Worm (Caenorhabditis elegans) whole organism, mixed stage, embryonic: Measurements from ENCODE around the gene rgs-9.

Experiments used
- M03D4.4 ChIP-seq: sonication (generic microtip); optimal IDR thresholded peaks from 2 replicates; lab custom pipeline; 2017; ENCODE audit warnings: mild to moderate bottlenecking, missing genetic modification characterization, missing compliant biosample characterization
- bed-3 ChIP-seq: fragments of 200-800 bp; sonication (Bioruptor generic); optimal IDR thresholded peaks from 3 replicates; lab custom pipeline; 2018; ENCODE audit warnings: mild to moderate bottlenecking, missing genetic modification characterization, moderate library complexity, missing compliant biosample characterization
- blmp-1 ChIP-seq: fragments of 150-350 bp; optimal IDR thresholded peaks from 2 replicates; lab custom pipeline; 2014; ENCODE audit warnings: missing biosample characterization, missing genetic modification characterization
- ceh-39 ChIP-seq: fragments of 150-350 bp; optimal IDR thresholded peaks from 2 replicates; lab custom pipeline; 2014; ENCODE audit warnings: missing biosample characterization, missing genetic modification characterization
- ceh-43 ChIP-seq: fragments of 200-800 bp; sonication (Bioruptor generic); optimal IDR thresholded peaks from 2 replicates; lab custom pipeline; 2018; ENCODE audit warnings: mild to moderate bottlenecking, missing genetic modification characterization, moderate library complexity, missing compliant biosample characterization
- ceh-83 ChIP-seq: fragments of 200-800 bp; sonication (Bioruptor generic); optimal IDR thresholded peaks from 2 replicates; lab custom pipeline; 2018; ENCODE audit warnings: mild to moderate bottlenecking, missing genetic modification characterization, missing compliant biosample characterization
- ces-1 ChIP-seq: fragments of 150-350 bp; optimal IDR thresholded peaks from 2 replicates; lab custom pipeline; 2014; ENCODE audit warnings: missing biosample characterization, missing genetic modification reagents, missing genetic modification characterization
- cnd-1 ChIP-seq: fragments of 200-800 bp; sonication (Bioruptor generic); optimal IDR thresholded peaks from 2 replicates; lab custom pipeline; 2018; ENCODE audit warnings: mild to moderate bottlenecking, missing genetic modification characterization, missing compliant biosample characterization
- drap-1 ChIP-seq: fragments of 200-800 bp; sonication (Bioruptor generic); optimal IDR thresholded peaks from 3 replicates; lab custom pipeline; 2018; ENCODE audit warnings: mild to moderate bottlenecking, missing genetic modification characterization, missing compliant biosample characterization
- elt-1 ChIP-seq: sonication (generic microtip); optimal IDR thresholded peaks from 2 replicates; lab custom pipeline; 2017; ENCODE audit warnings: missing genetic modification characterization, mild to moderate bottlenecking, missing compliant biosample characterization, antibody characterized with exemption, moderate library complexity, borderline replicate concordance; ENCODE audit not compliant: insufficient read depth
- elt-3 ChIP-seq: fragments of 150-350 bp; optimal IDR thresholded peaks from 2 replicates; lab custom pipeline; 2014; ENCODE audit warnings: missing biosample characterization, missing genetic modification characterization
- flh-1 ChIP-seq: fragments of 200-800 bp; sonication (Bioruptor generic); optimal IDR thresholded peaks from 2 replicates; lab custom pipeline; 2018; ENCODE audit warnings: mild to moderate bottlenecking, missing genetic modification characterization, moderate library complexity, missing compliant biosample characterization
- ham-2 ChIP-seq: fragments of 200-800 bp; sonication (Bioruptor generic); optimal IDR thresholded peaks from 2 replicates; lab custom pipeline; 2018; ENCODE audit warnings: mild to moderate bottlenecking, missing genetic modification characterization, missing compliant biosample characterization
- hlh-1 ChIP-seq: fragments of 150-350 bp; optimal IDR thresholded peaks from 2 replicates; lab custom pipeline; 2014; ENCODE audit warnings: missing biosample characterization, missing genetic modification reagents, missing genetic modification characterization
- lin-13 ChIP-seq: fragments of 150-350 bp; optimal IDR thresholded peaks from 2 replicates; lab custom pipeline; 2014; ENCODE audit warnings: missing biosample characterization, missing genetic modification characterization
- lin-32 ChIP-seq: fragments of 200-800 bp; sonication (Bioruptor generic); optimal IDR thresholded peaks from 2 replicates; lab custom pipeline; 2018; ENCODE audit warnings: mild to moderate bottlenecking, missing genetic modification characterization, missing compliant biosample characterization
- lsy-2 ChIP-seq: fragments of 150-350 bp; optimal IDR thresholded peaks from 2 replicates; lab custom pipeline; 2014; ENCODE audit warnings: missing biosample characterization, missing genetic modification characterization
- mep-1 ChIP-seq: fragments of 150-350 bp; optimal IDR thresholded peaks from 2 replicates; lab custom pipeline; 2017; ENCODE audit warnings: missing biosample characterization, missing genetic modification reagents, missing genetic modification characterization, inconsistent platforms
- mls-2 ChIP-seq: sonication (generic microtip); optimal IDR thresholded peaks from 2 replicates; lab custom pipeline; 2016; ENCODE audit warnings: mild to moderate bottlenecking, missing genetic modification characterization, moderate library complexity, missing compliant biosample characterization
- nhr-12 ChIP-seq: fragments of 150-350 bp; optimal IDR thresholded peaks from 2 replicates; lab custom pipeline; 2014; ENCODE audit warnings: missing biosample characterization, missing genetic modification characterization
- nhr-2 ChIP-seq: fragments of 150-350 bp; optimal IDR thresholded peaks from 2 replicates; lab custom pipeline; 2014; ENCODE audit warnings: missing biosample characterization, missing genetic modification characterization
- nhr-237 ChIP-seq: fragments of 150-350 bp; optimal IDR thresholded peaks from 2 replicates; lab custom pipeline; 2014; ENCODE audit warnings: missing biosample characterization, missing genetic modification characterization
- nhr-28 ChIP-seq: fragments of 150-350 bp; optimal IDR thresholded peaks from 2 replicates; lab custom pipeline; 2014; ENCODE audit warnings: missing biosample characterization, missing genetic modification characterization
- nhr-76 ChIP-seq: sonication (generic microtip); optimal IDR thresholded peaks from 2 replicates; lab custom pipeline; 2017; ENCODE audit warnings: missing biosample characterization, missing genetic modification characterization
- pha-4 ChIP-seq: fragments of 150-350 bp; optimal IDR thresholded peaks from 2 replicates; lab custom pipeline; 2018; ENCODE audit warnings: missing biosample characterization, missing genetic modification reagents, missing genetic modification characterization
- snpc-4 ChIP-seq: fragments of 150-350 bp; optimal IDR thresholded peaks from 2 replicates; lab custom pipeline; 2014; ENCODE audit warnings: missing biosample characterization, missing genetic modification characterization
- sptf-1 ChIP-seq: sonication (generic microtip); optimal IDR thresholded peaks from 2 replicates; lab custom pipeline; 2017; ENCODE audit warnings: mild to moderate bottlenecking, missing genetic modification characterization, moderate library complexity, missing compliant biosample characterization
- unc-120 ChIP-seq: sonication (generic microtip); optimal IDR thresholded peaks from 2 replicates; lab custom pipeline; 2017; ENCODE audit warnings: missing genetic modification characterization, missing compliant biosample characterization; ENCODE audit not compliant: poor library complexity, severe bottlenecking
- unc-39 ChIP-seq: fragments of 150-350 bp; optimal IDR thresholded peaks from 2 replicates; lab custom pipeline; 2014; ENCODE audit warnings: missing biosample characterization, missing genetic modification characterization
- unc-62 ChIP-seq: fragments of 150-350 bp; optimal IDR thresholded peaks from 2 replicates; lab custom pipeline; 2014; ENCODE audit warnings: missing biosample characterization, missing genetic modification reagents, missing genetic modification characterization
- zip-8 ChIP-seq: fragments of 150-350 bp; optimal IDR thresholded peaks from 2 replicates; lab custom pipeline; 2014; ENCODE audit warnings: missing biosample characterization, missing genetic modification characterization
- ztf-11 ChIP-seq: fragments of 150-350 bp; optimal IDR thresholded peaks from 2 replicates; lab custom pipeline; 2014; ENCODE audit warnings: missing biosample characterization, missing genetic modification characterization

The rgs-9 gene

ce11 chrX:1935438-1935837, 20.4 kb downstream of the rgs-9 start:
- TF ChIP-seq ceh-43 (GFP tag; lab: Kevin White, UChicago) (no peak), drap-1 (GFP tag; lab: Kevin White, UChicago) (no peak), bed-3 (no peak), nhr-28 (tag; lab: Kevin White, UChicago) (no peak), pha-4 (tag; lab: Kevin White, UChicago) (no peak), unc-120 (no peak), mep-1 (tag; lab: Kevin White, UChicago) (no peak), nhr-12 (no peak), nhr-76 (tag; lab: Kevin White, UChicago) (no peak), ceh-39 (tag; lab: Kevin White, UChicago) (no peak), nhr-2 (tag; lab: Kevin White, UChicago) (no peak), cnd-1 (no peak), sptf-1 (tag; lab: Kevin White, UChicago) (no peak), ztf-11 (tag; lab: Kevin White, UChicago) (no peak), M03D4.4 (tag; lab: Kevin White, UChicago) (no peak)

DNA sequence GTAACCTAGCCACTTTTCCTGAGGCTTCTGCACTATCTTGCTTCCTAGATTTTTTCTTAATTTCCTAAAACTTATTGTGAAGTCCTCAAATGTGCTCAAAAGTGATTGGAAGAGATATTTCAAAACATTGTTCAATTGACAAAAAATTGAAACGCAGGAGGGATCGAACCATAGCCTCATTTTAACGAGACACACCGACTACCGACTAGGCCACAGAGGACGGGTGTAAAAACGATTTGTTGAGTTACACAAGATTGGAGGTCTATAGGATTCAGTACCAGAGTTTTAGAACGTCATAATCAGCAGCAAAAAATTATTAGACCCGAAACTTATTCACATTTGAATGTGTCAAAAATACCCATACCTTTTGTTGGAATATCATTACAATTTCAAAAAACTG, 24.2 kb downstream of the rgs-9 start:
- TF ChIP-seq sptf-1 (tag; lab: Kevin White, UChicago) (no peak), nhr-28 (tag; lab: Kevin White, UChicago) (no peak), nhr-237 (tag; lab: Kevin White, UChicago) (no peak), mls-2 (tag; lab: Kevin White, UChicago) (no peak), ceh-83 (GFP tag; lab: Kevin White, UChicago) (no peak), lin-13 (tag; lab: Kevin White, UChicago) (no peak)

ce11 chrX:1939887-1940286, 24.8 kb downstream of the rgs-9 start, which contains the start of gene Y59E1A.4:
Y59E1A.4 (minus strand) TSS chrX:1939987.
- TF ChIP-seq mls-2 (tag; lab: Kevin White, UChicago): no peak
- no peak for TF ChIP-seq lin-32 (GFP tag; lab: Kevin White, UChicago)
- TF ChIP-seq nhr-237 (tag; lab: Kevin White, UChicago): no peak
- TF ChIP-seq ztf-11 (tag; lab: Kevin White, UChicago): no peak
- no peak for TF ChIP-seq snpc-4
- no peak for TF ChIP-seq sptf-1 (tag; lab: Kevin White, UChicago)
- TF ChIP-seq blmp-1 (tag; lab: Kevin White, UChicago): no peak
- TF ChIP-seq hlh-1 (tag; lab: Kevin White, UChicago): no peak

DNA sequence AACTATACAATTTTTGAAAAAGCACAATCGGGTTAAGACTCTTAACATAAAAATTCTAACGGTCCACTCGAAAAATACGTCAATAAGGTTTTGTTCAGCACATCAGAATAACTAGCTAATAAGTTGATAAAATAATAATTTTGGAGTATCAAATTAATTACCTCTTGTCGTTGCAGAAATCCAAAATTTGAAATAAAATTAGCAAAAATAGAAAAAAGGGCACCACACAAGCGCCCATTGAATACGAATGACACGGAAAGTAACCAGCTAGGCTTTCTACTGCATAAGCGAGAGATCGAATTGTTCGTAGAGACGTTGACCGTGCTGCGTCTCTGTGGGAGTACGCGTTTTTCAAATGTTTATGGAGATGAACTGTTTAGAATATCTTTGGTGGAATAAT, 44.0 kb downstream of the rgs-9 start:
- TF ChIP-seq elt-1 (tag; lab: Kevin White, UChicago): no peak
- TF ChIP-seq drap-1 (GFP tag; lab: Kevin White, UChicago): no peak
- TF ChIP-seq ceh-43 (GFP tag; lab: Kevin White, UChicago): no peak
- no peak for TF ChIP-seq ztf-11 (tag; lab: Kevin White, UChicago)
- no peak for TF ChIP-seq mls-2 (tag; lab: Kevin White, UChicago)
- no peak for TF ChIP-seq nhr-2 (tag; lab: Kevin White, UChicago)
- no peak for TF ChIP-seq ham-2 (GFP tag; lab: Kevin White, UChicago)
- no peak for TF ChIP-seq unc-39
- no peak for TF ChIP-seq zip-8 (tag; lab: Kevin White, UChicago)
- no peak for TF ChIP-seq elt-3
- TF ChIP-seq lsy-2 (tag; lab: Kevin White, UChicago): no peak
- no peak for TF ChIP-seq nhr-237 (tag; lab: Kevin White, UChicago)
- TF ChIP-seq unc-62 (GFP tag; lab: Kevin White, UChicago): no peak
- no peak for TF ChIP-seq cnd-1
- TF ChIP-seq ceh-83 (GFP tag; lab: Kevin White, UChicago): no peak
- TF ChIP-seq flh-1 (GFP tag; lab: Kevin White, UChicago): no peak
- no peak for TF ChIP-seq ces-1
